Worm (Caenorhabditis elegans): ENCODE data around the gene Y17G9B.5.

DNA sequence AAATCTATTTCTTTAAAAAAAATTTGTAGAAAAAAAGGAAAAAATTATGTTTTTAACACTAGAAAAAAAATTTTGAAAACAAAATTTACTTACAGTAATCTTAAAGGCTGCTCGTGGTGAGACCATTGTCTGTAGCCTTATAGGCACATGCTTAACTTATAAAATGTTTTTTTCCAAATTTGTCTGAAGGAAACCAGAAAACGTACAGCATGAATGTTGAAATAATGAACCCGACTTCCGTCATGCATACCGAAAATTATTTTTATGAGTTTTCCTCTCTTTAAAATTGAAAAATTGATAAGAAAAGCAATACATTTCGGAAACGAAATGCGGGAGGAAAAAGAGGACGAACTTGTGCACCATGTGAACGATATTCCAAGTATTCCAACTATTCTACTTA lies 21.8 kb downstream of the Y17G9B.5 start, which contains the start of gene R11E3.2:
- no peak for TF ChIP-seq flt-1 (GFP tag; IDR thresholded peaks at IDR 0.05)
- no peak for TF ChIP-seq ztf-29 (GFP tag; IDR thresholded peaks at IDR 0.05)

All from whole organism, midembryonic.